Fruit fly (Drosophila melanogaster) whole organism, wandering third instar larva: Measurements from ENCODE around the gene CG31221.

ENCODE experiments used
- Abd-B ChIP-seq: fragments of >200 bp; optimal IDR thresholded peaks from 2 replicates; lab custom pipeline; 2017; ENCODE audit warnings: missing biosample characterization, missing genetic modification characterization
- CG32264 ChIP-seq: fragments of 200-800 bp; sonication (Bioruptor generic); optimal IDR thresholded peaks from 2 replicates; lab custom pipeline; 2016; ENCODE audit warnings: missing biosample characterization, missing genetic modification characterization
- CG9705 ChIP-seq: fragments of 200-800 bp; sonication (Bioruptor generic); optimal IDR thresholded peaks from 2 replicates; lab custom pipeline; 2018; ENCODE audit warnings: missing biosample characterization, mild to moderate bottlenecking, missing genetic modification characterization
- CrebA ChIP-seq: fragments of 200-800 bp; sonication (Bioruptor generic); optimal IDR thresholded peaks from 2 replicates; lab custom pipeline; 2016; ENCODE audit warnings: missing biosample characterization, mild to moderate bottlenecking, missing genetic modification characterization, borderline replicate concordance
- Dfd ChIP-seq: fragments of >200 bp; optimal IDR thresholded peaks from 2 replicates; lab custom pipeline; 2017; ENCODE audit warnings: missing biosample characterization, missing genetic modification characterization
- Dif ChIP-seq: fragments of 200-275, 200-300 bp; sonication (Bioruptor generic); optimal IDR thresholded peaks from 2 replicates; lab custom pipeline; 2018; ENCODE audit warnings: missing biosample characterization, missing genetic modification characterization; ENCODE audit not compliant: partially characterized antibody
- GATAd ChIP-seq: sonication (Bioruptor generic); optimal IDR thresholded peaks from 2 replicates; lab custom pipeline; 2016; ENCODE audit warnings: missing biosample characterization, missing genetic modification characterization
- HLH106 ChIP-seq: fragments of 200-800 bp; optimal IDR thresholded peaks from 3 replicates; lab custom pipeline; 2019; ENCODE audit warnings: missing biosample characterization, mild to moderate bottlenecking, missing genetic modification characterization, moderate library complexity
- Hnf4 ChIP-seq: fragments of 200-800 bp; sonication (Bioruptor generic); optimal IDR thresholded peaks from 2 replicates; lab custom pipeline; 2016; ENCODE audit warnings: missing biosample characterization, mild to moderate bottlenecking, missing genetic modification characterization
- Hr78 ChIP-seq: fragments of >200 bp; optimal IDR thresholded peaks from 2 replicates; lab custom pipeline; 2017; ENCODE audit warnings: missing biosample characterization, missing genetic modification characterization
- Hr83 ChIP-seq: fragments of 200-300 bp; sonication (Bioruptor generic); optimal IDR thresholded peaks from 2 replicates; lab custom pipeline; 2016; ENCODE audit warnings: missing biosample characterization, mild to moderate bottlenecking, missing genetic modification characterization, moderate library complexity; ENCODE audit not compliant: poor library complexity, severe bottlenecking
- Jra ChIP-seq: sonication (Bioruptor generic); optimal IDR thresholded peaks from 2 replicates; lab custom pipeline; 2016; ENCODE audit warnings: missing biosample characterization, missing genetic modification characterization
- Mio ChIP-seq: sonication (Bioruptor generic); optimal IDR thresholded peaks from 2 replicates; lab custom pipeline; 2016; ENCODE audit warnings: missing biosample characterization, missing genetic modification characterization
- Myc ChIP-seq: fragments of >200 bp; optimal IDR thresholded peaks from 2 replicates; lab custom pipeline; 2017
- N ChIP-seq: fragments of >200 bp; optimal IDR thresholded peaks from 2 replicates; lab custom pipeline; 2018; ENCODE audit warnings: missing biosample characterization, missing external identifiers, missing genetic modification characterization
- OdsH ChIP-seq: fragments of 200-800 bp; sonication (Bioruptor generic); optimal IDR thresholded peaks from 2 replicates; lab custom pipeline; 2016; ENCODE audit warnings: missing biosample characterization, mild to moderate bottlenecking, missing genetic modification characterization
- Rel ChIP-seq, 2 experiments: fragments of 200-800 bp; sonication (Bioruptor generic) in 1 of 2; optimal IDR thresholded peaks; 2 replicates in 1 of 2; 3 replicates in 1 of 2; lab custom pipeline; 2016 to 2019; ENCODE audit warnings: mild to moderate bottlenecking in 2 of 2, missing biosample characterization in 2 of 2, missing genetic modification characterization in 2 of 2, moderate library complexity in 1 of 2
- Sp1 ChIP-seq: fragments of 200-800 bp; sonication (Bioruptor generic); optimal IDR thresholded peaks from 3 replicates; lab custom pipeline; 2019; ENCODE audit warnings: missing biosample characterization, mild to moderate bottlenecking, missing genetic modification characterization, moderate library complexity
- Vsx2 ChIP-seq: fragments of 200-300, 225-300 bp; sonication (Bioruptor generic); optimal IDR thresholded peaks from 2 replicates; lab custom pipeline; 2018; ENCODE audit warnings: missing biosample characterization, missing genetic modification characterization; ENCODE audit not compliant: partially characterized antibody
- br ChIP-seq: fragments of 200-800 bp; sonication (Bioruptor generic); optimal IDR thresholded peaks from 2 replicates; lab custom pipeline; 2016; ENCODE audit warnings: missing biosample characterization, missing genetic modification characterization
- brk ChIP-seq: fragments of 200-800 bp; sonication (Bioruptor generic); optimal IDR thresholded peaks from 2 replicates; lab custom pipeline; 2016; ENCODE audit warnings: missing biosample characterization, mild to moderate bottlenecking, missing genetic modification characterization
- dl ChIP-seq, 2 experiments: fragments of 175-275, 200-275 bp in 1 of 2; fragments of 200-275 bp in 1 of 2; sonication (Bioruptor generic); optimal IDR thresholded peaks; lab custom pipeline; 2018; ENCODE audit warnings: mild to moderate bottlenecking in 2 of 2, missing biosample characterization in 2 of 2, missing genetic modification characterization in 2 of 2, moderate library complexity in 2 of 2; ENCODE audit not compliant: partially characterized antibody in 2 of 2, insufficient read depth in 1 of 2
- dmrt93B ChIP-seq: fragments of 200-800 bp; sonication (Bioruptor generic); optimal IDR thresholded peaks from 2 replicates; lab custom pipeline; 2018; ENCODE audit warnings: missing biosample characterization, mild to moderate bottlenecking, missing genetic modification characterization
- dsf ChIP-seq: sonication (Bioruptor generic); optimal IDR thresholded peaks from 2 replicates; lab custom pipeline; 2016; ENCODE audit warnings: missing biosample characterization, missing genetic modification characterization, borderline replicate concordance
- ey ChIP-seq: fragments of 200-800 bp; sonication (Bioruptor generic); optimal IDR thresholded peaks from 2 replicates; lab custom pipeline; 2016; ENCODE audit warnings: missing biosample characterization, missing genetic modification characterization
- foxo ChIP-seq, 2 experiments: fragments of 200-800 bp; sonication (Bioruptor generic); optimal IDR thresholded peaks; 2 replicates in 1 of 2; 3 replicates in 1 of 2; lab custom pipeline; 2016 to 2017; ENCODE audit warnings: missing biosample characterization in 2 of 2, missing genetic modification characterization in 2 of 2
- fru ChIP-seq: fragments of 200-800 bp; sonication (Bioruptor generic); optimal IDR thresholded peaks from 3 replicates; lab custom pipeline; 2016; ENCODE audit warnings: missing biosample characterization, mild to moderate bottlenecking, missing genetic modification characterization
- h ChIP-seq: fragments of 200-800 bp; sonication (Bioruptor generic); optimal IDR thresholded peaks from 3 replicates; lab custom pipeline; 2016; ENCODE audit warnings: missing biosample characterization, mild to moderate bottlenecking, missing genetic modification characterization
- jim ChIP-seq: fragments of 175-275, 200-325 bp; sonication (Bioruptor generic); optimal IDR thresholded peaks from 2 replicates; lab custom pipeline; 2016; ENCODE audit warnings: missing biosample characterization, mild to moderate bottlenecking, missing genetic modification characterization
- lola ChIP-seq: fragments of >200 bp; optimal IDR thresholded peaks from 2 replicates; lab custom pipeline; 2017; ENCODE audit warnings: missing biosample characterization, missing genetic modification characterization
- pan ChIP-seq: fragments of >200 bp; optimal IDR thresholded peaks from 2 replicates; lab custom pipeline; 2017
- psq ChIP-seq: fragments of 200-800 bp; sonication (Bioruptor generic); optimal IDR thresholded peaks from 3 replicates; lab custom pipeline; 2017; ENCODE audit warnings: missing biosample characterization, mild to moderate bottlenecking, missing genetic modification characterization, moderate library complexity
- rgr ChIP-seq: fragments of 200-800 bp; sonication (Bioruptor generic); optimal IDR thresholded peaks from 3 replicates; lab custom pipeline; 2016; ENCODE audit warnings: missing biosample characterization, mild to moderate bottlenecking, missing genetic modification characterization
- sage ChIP-seq: fragments of 200-800 bp; sonication (Bioruptor generic); optimal IDR thresholded peaks from 2 replicates; lab custom pipeline; 2016; ENCODE audit warnings: missing biosample characterization, mild to moderate bottlenecking, missing genetic modification characterization
- sv ChIP-seq: fragments of 200-800 bp; sonication (Bioruptor generic); optimal IDR thresholded peaks from 3 replicates; lab custom pipeline; 2016; ENCODE audit warnings: missing biosample characterization, missing genetic modification characterization
- tai ChIP-seq: sonication (Bioruptor generic); optimal IDR thresholded peaks from 2 replicates; lab custom pipeline; 2016; ENCODE audit warnings: missing biosample characterization, missing genetic modification characterization
- usp ChIP-seq: fragments of >200 bp; optimal IDR thresholded peaks from 2 replicates; lab custom pipeline; 2017; ENCODE audit warnings: missing biosample characterization, missing genetic modification characterization
- woc ChIP-seq: sonication (Bioruptor generic); optimal IDR thresholded peaks from 2 replicates; lab custom pipeline; 2016; ENCODE audit warnings: missing biosample characterization, mild to moderate bottlenecking, missing genetic modification characterization

CG31221 gene

dm6 chr3R:19403096-19403515 lies 9.4 kb upstream of the CG31221 start, which contains the start of the genes Ino80 and Aptx:
Gene Ino80 (minus strand): TSS chr3R:19403153.
Gene Aptx (plus strand): TSS chr3R:19403455.
- no peak for TF ChIP-seq lola (GFP tag; lab: Kevin White, UChicago)
- peak; percentile 97 for TF ChIP-seq tai (GFP tag; lab: Kevin White, UChicago)
- TF ChIP-seq psq (GFP tag; lab: Kevin White, UChicago): peak; percentile 90
- peak; percentile 90 for TF ChIP-seq woc (GFP tag; lab: Kevin White, UChicago)
- TF ChIP-seq HLH106 (tag; lab: Kevin White, UChicago): peak; percentile 93
- peak; percentile 86 for TF ChIP-seq Sp1 (GFP tag; lab: Kevin White, UChicago)
- no peak for TF ChIP-seq N
- no peak for TF ChIP-seq dl (GFP tag; optimal IDR thresholded peaks at IDR 0.05; lab: Kevin White, UChicago; ENCODE audit: insufficient read depth in 1 of 2, partially characterized antibody in 2 of 2)
- TF ChIP-seq ey: peak; percentile 94
- TF ChIP-seq GATAd (GFP tag; lab: Kevin White, UChicago): peak; percentile 87
- no peak for TF ChIP-seq Dif
- TF ChIP-seq h (GFP tag; lab: Kevin White, UChicago): peak; percentile 95
- TF ChIP-seq Jra (GFP tag; lab: Kevin White, UChicago): peak; percentile 96
- no peak for TF ChIP-seq pan (lab: Kevin White, UChicago)
- peak; percentile 45 for TF ChIP-seq Hr83 (GFP tag; lab: Kevin White, UChicago)
- TF ChIP-seq jim: peak; percentile 67
- TF ChIP-seq CG9705 (GFP tag; lab: Kevin White, UChicago): peak; percentile 85
- TF ChIP-seq CrebA (GFP tag; lab: Kevin White, UChicago): peak; percentile 18
- TF ChIP-seq fru (GFP tag; lab: Kevin White, UChicago): peak; percentile 93
- TF ChIP-seq brk: peak; percentile 95
- TF ChIP-seq br: peak; percentile 92
- TF ChIP-seq sv (GFP tag; lab: Kevin White, UChicago): peak; percentile 97
- peak; percentile 91 for TF ChIP-seq dmrt93B (GFP tag; lab: Kevin White, UChicago)
- TF ChIP-seq foxo (GFP tag; optimal IDR thresholded peaks at IDR 0.05; lab: Kevin White, UChicago): peak; percentile 63 to 96
- TF ChIP-seq OdsH (GFP tag; lab: Kevin White, UChicago): peak; percentile 91
- TF ChIP-seq Mio: peak; percentile 57
- peak; percentile 83 for TF ChIP-seq CG32264 (GFP tag; lab: Kevin White, UChicago)
- no peak for TF ChIP-seq Hr78 (GFP tag; lab: Kevin White, UChicago)
- peak; percentile 95 for TF ChIP-seq rgr (GFP tag; lab: Kevin White, UChicago)
- TF ChIP-seq Dfd (GFP tag; lab: Kevin White, UChicago): no peak
- peak; percentile 21 for TF ChIP-seq Myc (lab: Kevin White, UChicago)
- TF ChIP-seq Hnf4: peak; percentile 94
- TF ChIP-seq Abd-B (GFP tag; lab: Kevin White, UChicago): no peak
- peak; percentile 75 for TF ChIP-seq sage
- TF ChIP-seq Rel (GFP tag; optimal IDR thresholded peaks at IDR 0.05; lab: Kevin White, UChicago): no peak
- no peak for TF ChIP-seq Rel (tag; optimal IDR thresholded peaks at IDR 0.05; lab: Kevin White, UChicago)
- peak; percentile 91 for TF ChIP-seq dsf

dm6 chr3R:19404296-19404695 lies 8.2 kb upstream of the CG31221 start:
- TF ChIP-seq GATAd (GFP tag; lab: Kevin White, UChicago) (no peak), usp (GFP tag; lab: Kevin White, UChicago) (no peak), dl (GFP tag; optimal IDR thresholded peaks at IDR 0.05; lab: Kevin White, UChicago; ENCODE audit: insufficient read depth in 1 of 2, partially characterized antibody in 2 of 2) (no peak), Dfd (GFP tag; lab: Kevin White, UChicago) (no peak), foxo (GFP tag; optimal IDR thresholded peaks at IDR 0.05; lab: Kevin White, UChicago) (no peak)

- no peak for TF ChIP-seq Rel (GFP tag; optimal IDR thresholded peaks at IDR 0.05; lab: Kevin White, UChicago)
- no peak for TF ChIP-seq Rel (tag; optimal IDR thresholded peaks at IDR 0.05; lab: Kevin White, UChicago)
- TF ChIP-seq CG9705 (GFP tag; lab: Kevin White, UChicago): no peak
- TF ChIP-seq jim: no peak
- TF ChIP-seq dmrt93B (GFP tag; lab: Kevin White, UChicago): no peak
- no peak for TF ChIP-seq rgr (GFP tag; lab: Kevin White, UChicago)
- no peak for TF ChIP-seq Dif
- TF ChIP-seq Dfd (GFP tag; lab: Kevin White, UChicago): no peak
- no peak for TF ChIP-seq sage
- no peak for TF ChIP-seq Hr78 (GFP tag; lab: Kevin White, UChicago)
- no peak for TF ChIP-seq Hnf4
- TF ChIP-seq brk: no peak
- no peak for TF ChIP-seq psq (GFP tag; lab: Kevin White, UChicago)
- no peak for TF ChIP-seq foxo (GFP tag; optimal IDR thresholded peaks at IDR 0.05; lab: Kevin White, UChicago)
- no peak for TF ChIP-seq Vsx2 (GFP tag; lab: Kevin White, UChicago)
- no peak for TF ChIP-seq Hr83 (GFP tag; lab: Kevin White, UChicago)
- no peak for TF ChIP-seq sv (GFP tag; lab: Kevin White, UChicago)
Observed at dm6 chr3R:19406852-19407251, 5.6 kb upstream of the CG31221 start.
